Worm (Caenorhabditis elegans) whole organism, L1 larva: ENCODE measurements around the gene ttc-39B.

Experiments
- C04F5.9 ChIP-seq: sonication (generic microtip); optimal IDR thresholded peaks from 2 replicates; lab custom pipeline; 2016; ENCODE audit warnings: missing genetic modification characterization, missing compliant biosample characterization
- C16A3.4 ChIP-seq: fragments of 150-350 bp; optimal IDR thresholded peaks from 2 replicates; lab custom pipeline; 2014; ENCODE audit warnings: missing biosample characterization, missing genetic modification characterization
- F16B12.6 ChIP-seq: fragments of 150-350 bp; optimal IDR thresholded peaks from 2 replicates; lab custom pipeline; 2014; ENCODE audit warnings: missing biosample characterization, missing genetic modification characterization
- blmp-1 ChIP-seq: fragments of 150-350 bp; optimal IDR thresholded peaks from 2 replicates; lab custom pipeline; 2014; ENCODE audit warnings: missing biosample characterization, missing genetic modification characterization
- ceh-82 ChIP-seq, 3 experiments: fragments of 150-350 bp in 1 of 3; sonication (generic microtip) in 2 of 3; optimal IDR thresholded peaks; 2 replicates each; lab custom pipeline; 2014 to 2017; ENCODE audit warnings: missing biosample characterization in 3 of 3, missing genetic modification characterization in 3 of 3
- ceh-88 ChIP-seq: fragments of 200-800 bp; sonication (Bioruptor generic); IDR thresholded peaks from 2 replicates; pipeline ENCODE4 v1.3.6; 2022; ENCODE audit warnings: missing genetic modification characterization, missing compliant biosample characterization
- ceh-90 ChIP-seq: sonication (generic microtip); optimal IDR thresholded peaks from 2 replicates; lab custom pipeline; 2016; ENCODE audit warnings: missing genetic modification characterization, missing compliant biosample characterization
- ces-1 ChIP-seq: fragments of 150-350 bp; optimal IDR thresholded peaks from 2 replicates; lab custom pipeline; 2014; ENCODE audit warnings: missing biosample characterization, missing genetic modification reagents, missing genetic modification characterization
- dpl-1 ChIP-seq, 3 experiments: fragments of 150-350 bp in 2 of 3; sonication (generic microtip) in 1 of 3; optimal IDR thresholded peaks; 2 replicates each; lab custom pipeline; 2014 to 2017; ENCODE audit warnings: missing biosample characterization in 3 of 3, missing genetic modification characterization in 3 of 3, missing genetic modification reagents in 3 of 3
- dsc-1 ChIP-seq: sonication (generic microtip); optimal IDR thresholded peaks from 2 replicates; lab custom pipeline; 2016; ENCODE audit warnings: mild to moderate bottlenecking, missing genetic modification characterization, missing compliant biosample characterization
- egl-13 ChIP-seq: sonication (generic microtip); optimal IDR thresholded peaks from 2 replicates; lab custom pipeline; 2016; ENCODE audit warnings: missing genotype, missing genetic modification reagents, missing genetic modification characterization, missing compliant biosample characterization
- egl-27 ChIP-seq, 2 experiments: fragments of 150-350 bp in 1 of 2; sonication (generic microtip); optimal IDR thresholded peaks; 3 replicates each; lab custom pipeline; 2017 to 2018; ENCODE audit warnings: missing biosample characterization in 2 of 2, missing genetic modification characterization in 2 of 2, missing genetic modification reagents in 2 of 2
- elt-2 ChIP-seq: sonication (generic microtip); optimal IDR thresholded peaks from 2 replicates; lab custom pipeline; 2016; ENCODE audit warnings: missing genetic modification characterization, mild to moderate bottlenecking, inconsistent platforms, missing compliant biosample characterization, missing genetic modification reagents
- elt-3 ChIP-seq, 6 experiments: fragments of 150-350 bp in 1 of 6; sonication (generic microtip); optimal IDR thresholded peaks; 2 replicates each; lab custom pipeline; 2017 to 2018; ENCODE audit warnings: missing biosample characterization in 6 of 6, missing genetic modification characterization in 6 of 6, inconsistent platforms in 1 of 6
- ets-5 ChIP-seq: fragments of 200-800 bp; sonication (Bioruptor generic); IDR thresholded peaks from 2 replicates; pipeline ENCODE4 v1.3.6; 2022; ENCODE audit warnings: missing genetic modification characterization, missing compliant biosample characterization
- fkh-10 ChIP-seq: sonication (generic microtip); optimal IDR thresholded peaks from 2 replicates; lab custom pipeline; 2017; ENCODE audit warnings: missing biosample characterization, missing genetic modification reagents, missing genetic modification characterization
- fkh-4 ChIP-seq: sonication (generic microtip); optimal IDR thresholded peaks from 2 replicates; lab custom pipeline; 2016; ENCODE audit warnings: missing compliant biosample characterization, missing genetic modification characterization, borderline replicate concordance
- irx-1 ChIP-seq: sonication (generic microtip); optimal IDR thresholded peaks from 2 replicates; lab custom pipeline; 2016; ENCODE audit warnings: missing genetic modification characterization, missing compliant biosample characterization
- isw-1 ChIP-seq: fragments of 200-800 bp; sonication (Bioruptor generic); IDR thresholded peaks from 2 replicates; pipeline ENCODE4 v1.3.6; 2022; ENCODE audit warnings: missing genetic modification characterization, missing compliant biosample characterization
- jun-1 ChIP-seq: fragments of 150-350 bp; optimal IDR thresholded peaks from 2 replicates; lab custom pipeline; 2014; ENCODE audit warnings: missing biosample characterization, missing genetic modification reagents, missing genetic modification characterization
- lin-13 ChIP-seq: fragments of 150-350 bp; optimal IDR thresholded peaks from 2 replicates; lab custom pipeline; 2014; ENCODE audit warnings: missing biosample characterization, missing genetic modification reagents, missing genetic modification characterization
- lin-14 ChIP-seq: fragments of 200-800 bp; sonication (Bioruptor generic); optimal IDR thresholded peaks from 2 replicates; lab custom pipeline; 2018; ENCODE audit warnings: mild to moderate bottlenecking, missing genetic modification characterization, moderate library complexity, missing compliant biosample characterization
- lin-15B ChIP-seq: fragments of 150-350 bp; sonication (generic microtip); optimal IDR thresholded peaks from 3 replicates; lab custom pipeline; 2014; ENCODE audit warnings: missing biosample characterization, missing genetic modification characterization
- lin-35 ChIP-seq, 2 experiments: fragments of 150-350 bp; optimal IDR thresholded peaks; 2 replicates each; lab custom pipeline; 2014; ENCODE audit warnings: missing biosample characterization in 2 of 2, missing genetic modification characterization in 2 of 2, missing genetic modification reagents in 2 of 2
- lir-3 ChIP-seq: sonication (generic microtip); optimal IDR thresholded peaks from 2 replicates; lab custom pipeline; 2016; ENCODE audit warnings: mild to moderate bottlenecking, missing genetic modification characterization, moderate library complexity, missing compliant biosample characterization; ENCODE audit not compliant: poor library complexity
- lsy-2 ChIP-seq, 2 experiments: fragments of 150-350 bp; optimal IDR thresholded peaks; 2 replicates each; lab custom pipeline; 2014; ENCODE audit warnings: missing biosample characterization in 2 of 2, missing genetic modification characterization in 2 of 2
- mdl-1 ChIP-seq, 2 experiments: fragments of 150-350 bp; optimal IDR thresholded peaks; 2 replicates each; lab custom pipeline; 2014 to 2017; ENCODE audit warnings: missing biosample characterization in 2 of 2, missing genetic modification characterization in 2 of 2, inconsistent platforms in 1 of 2
- mep-1 ChIP-seq: fragments of 150-350 bp; optimal IDR thresholded peaks from 2 replicates; lab custom pipeline; 2014; ENCODE audit warnings: missing biosample characterization, missing genetic modification characterization
- nhr-11 ChIP-seq: fragments of 150-350 bp; optimal IDR thresholded peaks from 2 replicates; lab custom pipeline; 2014; ENCODE audit warnings: missing biosample characterization, missing genetic modification characterization
- nhr-19 ChIP-seq: fragments of 200-800 bp; sonication (Bioruptor generic); conservative IDR thresholded peaks from 2 replicates; pipeline ENCODE4 v1.3.6; 2022; ENCODE audit warnings: missing genetic modification characterization, missing compliant biosample characterization
- nhr-20 ChIP-seq: sonication (generic microtip); optimal IDR thresholded peaks from 2 replicates; lab custom pipeline; 2016; ENCODE audit warnings: mild to moderate bottlenecking, missing genetic modification characterization, missing compliant biosample characterization
- nhr-237 ChIP-seq: fragments of 150-350 bp; optimal IDR thresholded peaks from 2 replicates; lab custom pipeline; 2014; ENCODE audit warnings: missing biosample characterization, missing genetic modification characterization
- nhr-47 ChIP-seq: sonication (generic microtip); optimal IDR thresholded peaks from 2 replicates; lab custom pipeline; 2016; ENCODE audit warnings: mild to moderate bottlenecking, missing genetic modification characterization, moderate library complexity, missing compliant biosample characterization
- nhr-71 ChIP-seq: sonication (generic microtip); optimal IDR thresholded peaks from 2 replicates; lab custom pipeline; 2016; ENCODE audit warnings: mild to moderate bottlenecking, missing genetic modification characterization, moderate library complexity, missing compliant biosample characterization
- nhr-85 ChIP-seq: sonication (generic microtip); peaks from one replicate; lab custom pipeline; 2016; ENCODE audit warnings: missing genetic modification characterization, inconsistent platforms, missing compliant biosample characterization
- pax-3 ChIP-seq: fragments of 200-800 bp; sonication (Bioruptor generic); optimal IDR thresholded peaks from 2 replicates; lab custom pipeline; 2018; ENCODE audit warnings: mild to moderate bottlenecking, missing genetic modification characterization, moderate library complexity, missing compliant biosample characterization
- rnt-1 ChIP-seq: sonication (generic microtip); optimal IDR thresholded peaks from 2 replicates; lab custom pipeline; 2016; ENCODE audit warnings: mild to moderate bottlenecking, missing genetic modification characterization, moderate library complexity, missing compliant biosample characterization
- skn-1 ChIP-seq: fragments of 150-350 bp; optimal IDR thresholded peaks from 2 replicates; lab custom pipeline; 2014; ENCODE audit warnings: missing biosample characterization, missing genetic modification characterization
- snpc-4 ChIP-seq: fragments of 150-350 bp; optimal IDR thresholded peaks from 2 replicates; lab custom pipeline; 2014; ENCODE audit warnings: missing biosample characterization, missing genetic modification characterization
- sox-4 ChIP-seq: sonication (generic microtip); optimal IDR thresholded peaks from 2 replicates; lab custom pipeline; 2016; ENCODE audit warnings: missing genetic modification characterization, missing compliant biosample characterization
- sup-37 ChIP-seq: fragments of 200-800 bp; sonication (Bioruptor generic); optimal IDR thresholded peaks from 2 replicates; lab custom pipeline; 2018; ENCODE audit warnings: mild to moderate bottlenecking, missing genetic modification characterization, missing compliant biosample characterization
- tbx-2 ChIP-seq: sonication (generic microtip); optimal IDR thresholded peaks from 2 replicates; lab custom pipeline; 2016; ENCODE audit warnings: missing genetic modification characterization, missing compliant biosample characterization
- unc-130 ChIP-seq: fragments of 150-350 bp; optimal IDR thresholded peaks from 2 replicates; lab custom pipeline; 2017; ENCODE audit warnings: missing biosample characterization, missing genetic modification characterization, inconsistent platforms
- unc-86 ChIP-seq: sonication (generic microtip); optimal IDR thresholded peaks from 2 replicates; lab custom pipeline; 2016; ENCODE audit warnings: missing genetic modification characterization, missing compliant biosample characterization
- unc-98 ChIP-seq: fragments of 200-800 bp; sonication (Bioruptor generic); IDR thresholded peaks from 2 replicates; pipeline ENCODE4 v1.3.6; 2022; ENCODE audit warnings: missing genetic modification characterization, missing compliant biosample characterization
- vab-15 ChIP-seq: sonication (generic microtip); optimal IDR thresholded peaks from 2 replicates; lab custom pipeline; 2017; ENCODE audit warnings: missing genotype, mild to moderate bottlenecking, missing genetic modification characterization, missing compliant biosample characterization
- xbp-1 ChIP-seq: sonication (generic microtip); optimal IDR thresholded peaks from 2 replicates; lab custom pipeline; 2016; ENCODE audit warnings: missing genetic modification characterization, missing compliant biosample characterization
- zag-1 ChIP-seq: fragments of 150-350 bp; optimal IDR thresholded peaks from 2 replicates; lab custom pipeline; 2014; ENCODE audit warnings: missing biosample characterization, missing genetic modification characterization
- zip-4 ChIP-seq: fragments of 200-800 bp; sonication (Bioruptor generic); optimal IDR thresholded peaks from 2 replicates; lab custom pipeline; 2018; ENCODE audit warnings: mild to moderate bottlenecking, missing genetic modification characterization, moderate library complexity, missing compliant biosample characterization
- ztf-11 ChIP-seq, 2 experiments: sonication (generic microtip); optimal IDR thresholded peaks; 2 replicates each; lab custom pipeline; 2016 to 2017; ENCODE audit warnings: missing genetic modification characterization in 2 of 2, missing biosample characterization in 1 of 2, missing compliant biosample characterization in 1 of 2

Gene ttc-39B

ce11 chrII:6333887-6334286, at the start of gene ttc-39B:
Gene ttc-39B (minus strand): TSS chrII:6333987.
- TF ChIP-seq unc-98 (GFP tag; lab: Robert Waterston, UW) (no peak), dsc-1 (tag; lab: Kevin White, UChicago) (no peak), fkh-10 (GFP tag; lab: Kevin White, UChicago) (no peak), elt-3 (tag; optimal IDR thresholded peaks at IDR 0.05; lab: Kevin White, UChicago) (no peak), rnt-1 (tag; lab: Kevin White, UChicago) (no peak)

- TF ChIP-seq snpc-4 (tag; lab: Kevin White, UChicago) (peak; percentile 64), ceh-82 (tag; optimal IDR thresholded peaks at IDR 0.05; lab: Kevin White, UChicago) (peak in 2 of 3 experiments; percentile 39 to 70), blmp-1 (peak; percentile 75), nhr-47 (tag; lab: Kevin White, UChicago) (peak; percentile 72), dpl-1 (GFP tag; optimal IDR thresholded peaks at IDR 0.05; lab: Kevin White, UChicago) (peak; percentile 50 to 76 (median 62)), zip-4 (GFP tag; lab: Kevin White, UChicago) (no peak), isw-1 (peak; percentile 70), irx-1 (tag; lab: Kevin White, UChicago) (peak; percentile 73), nhr-11 (tag; lab: Kevin White, UChicago) (no peak), nhr-19 (GFP tag; lab: Robert Waterston, UW) (peak; percentile 46), lin-15B (tag; lab: Kevin White, UChicago) (peak; percentile 87), pax-3 (tag; lab: Kevin White, UChicago) (peak; percentile 38), egl-13 (peak; percentile 39), skn-1 (tag; lab: Kevin White, UChicago) (no peak), unc-130 (tag; lab: Kevin White, UChicago) (peak; percentile 55), unc-86 (peak; percentile 3), xbp-1 (peak; percentile 75), sup-37 (no peak), lir-3 (tag; lab: Kevin White, UChicago) (peak; percentile 87), egl-27 (tag; optimal IDR thresholded peaks at IDR 0.05; lab: Kevin White, UChicago) (no peak), mep-1 (tag; lab: Kevin White, UChicago) (peak; percentile 81), lin-13 (peak; percentile 50), lin-35 (GFP tag; optimal IDR thresholded peaks at IDR 0.05; lab: Kevin White, UChicago) (peak; percentile 68 to 74), C04F5.9 (peak; percentile 30), C16A3.4 (tag; lab: Kevin White, UChicago) (peak; percentile 78), tbx-2 (tag; lab: Kevin White, UChicago) (peak; percentile 78), ets-5 (GFP tag; lab: Robert Waterston, UW) (no peak), nhr-237 (tag; lab: Kevin White, UChicago) (no peak), vab-15 (no peak), mdl-1 (tag; optimal IDR thresholded peaks at IDR 0.05; lab: Kevin White, UChicago) (peak in 1 of 2 experiments; percentile 27), sox-4 (peak; percentile 41), F16B12.6 (tag; lab: Kevin White, UChicago) (peak; percentile 22), nhr-20 (tag; lab: Kevin White, UChicago) (peak; percentile 62), elt-3 (tag; optimal IDR thresholded peaks at IDR 0.05; lab: Kevin White, UChicago) (peak in 1 of 6 experiments; percentile 21), jun-1 (tag; lab: Kevin White, UChicago) (peak; percentile 44), ztf-11 (tag; optimal IDR thresholded peaks at IDR 0.05; lab: Kevin White, UChicago) (peak in 1 of 2 experiments; percentile 51), elt-2 (tag; lab: Kevin White, UChicago) (no peak), nhr-85 (tag; lab: Kevin White, UChicago) (peak; percentile 87), lsy-2 (tag; optimal IDR thresholded peaks at IDR 0.05; lab: Kevin White, UChicago) (peak; percentile 56 to 79), ceh-90 (tag; lab: Kevin White, UChicago) (peak; percentile 83), nhr-71 (peak; percentile 72), lin-14 (GFP tag; lab: Kevin White, UChicago) (peak; percentile 73), ces-1 (GFP tag; lab: Kevin White, UChicago) (no peak), fkh-4 (no peak), zag-1 (tag; lab: Kevin White, UChicago) (no peak), ceh-88 (GFP tag; lab: Robert Waterston, UW) (no peak)
These were observed 49.5 kb upstream of the ttc-39B start, which contains the start of gene F58F12.1 for ce11 chrII:6383183-6383695. Gene F58F12.1 (plus strand): TSS chrII:6383645.
